Fruit fly (Drosophila melanogaster): ENCODE measurements around the gene CG31789.

Gene CG31789

DNA sequence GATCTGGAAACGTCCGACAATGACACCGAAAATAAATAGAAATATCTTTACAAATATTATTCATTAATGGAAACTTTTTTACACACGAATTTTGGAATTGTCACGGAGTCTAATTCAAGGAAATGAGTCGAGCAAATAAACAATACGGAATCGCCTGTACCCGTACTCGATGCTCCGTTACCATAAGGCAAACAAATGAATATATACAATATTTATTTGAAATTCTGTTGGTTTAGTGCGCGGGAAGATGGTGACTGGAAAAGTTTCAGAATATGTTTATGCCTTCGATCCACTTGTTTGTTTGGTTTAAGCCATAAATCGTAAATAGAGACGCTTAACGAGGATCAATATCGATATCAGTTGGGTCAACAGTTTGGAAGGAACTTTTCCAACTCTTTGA is 49.3 kb upstream of the CG31789 start (continued):
- TF ChIP-seq chif (GFP tag; optimal IDR thresholded peaks at IDR 0.05) = no peak
- TF ChIP-seq kah (GFP tag; optimal IDR thresholded peaks at IDR 0.05) = no peak
- no peak for TF ChIP-seq gfzf (GFP tag; optimal IDR thresholded peaks at IDR 0.05)
- no peak for TF ChIP-seq CG7372 (GFP tag; IDR thresholded peaks at IDR 0.05)
- TF ChIP-seq Vsx1 (GFP tag; optimal IDR thresholded peaks at IDR 0.05) = peak; percentile 9
- peak; percentile 2 for TF ChIP-seq CG15601 (tag; optimal IDR thresholded peaks at IDR 0.05)
- no peak for TF ChIP-seq Trl (optimal IDR thresholded peaks at IDR 0.05)
- no peak for TF ChIP-seq Trl (GFP tag; optimal IDR thresholded peaks at IDR 0.05)
- no peak for TF ChIP-seq CG8388 (GFP tag; optimal IDR thresholded peaks at IDR 0.05)
- TF ChIP-seq CG42726 (GFP tag; IDR thresholded peaks at IDR 0.05; ENCODE audit: partially characterized antibody) = no peak
- TF ChIP-seq MTF-1 (GFP tag; optimal IDR thresholded peaks at IDR 0.05; ENCODE audit: borderline replicate concordance) = no peak
- no peak for TF ChIP-seq Side (GFP tag; optimal IDR thresholded peaks at IDR 0.05)
- TF ChIP-seq CG31365 (tag; optimal IDR thresholded peaks at IDR 0.05) = no peak
- TF ChIP-seq CG1603 (tag; optimal IDR thresholded peaks at IDR 0.05) = peak; percentile 1
- no peak for TF ChIP-seq chm (GFP tag; IDR thresholded peaks at IDR 0.05)
- no peak for TF ChIP-seq CG14965 (GFP tag; optimal IDR thresholded peaks at IDR 0.05; ENCODE audit: borderline replicate concordance)
- TF ChIP-seq Dfd (GFP tag; optimal IDR thresholded peaks at IDR 0.05) = no peak
- no peak for TF ChIP-seq CG12659 (GFP tag; optimal IDR thresholded peaks at IDR 0.05)
- TF ChIP-seq Myb (GFP tag; optimal IDR thresholded peaks at IDR 0.05) = no peak
- TF ChIP-seq CG18476 (GFP tag; optimal IDR thresholded peaks at IDR 0.05) = no peak
- no peak for TF ChIP-seq Sin3A (optimal IDR thresholded peaks at IDR 0.05)
- TF ChIP-seq CG15011 (GFP tag; optimal IDR thresholded peaks at IDR 0.05) = peak; percentile 11
- no peak for TF ChIP-seq pros (GFP tag; optimal IDR thresholded peaks at IDR 0.05)
- no peak for TF ChIP-seq Adf1 (GFP tag; IDR thresholded peaks at IDR 0.05)
- TF ChIP-seq HmgD (GFP tag; optimal IDR thresholded peaks at IDR 0.05) = no peak
- no peak for TF ChIP-seq CG3838 (GFP tag; optimal IDR thresholded peaks at IDR 0.05)
- TF ChIP-seq CG17361 (GFP tag; IDR thresholded peaks at IDR 0.05) = no peak
- TF ChIP-seq Camta (GFP tag; optimal IDR thresholded peaks at IDR 0.05) = no peak
- no peak for TF ChIP-seq CrebB (tag; optimal IDR thresholded peaks at IDR 0.05)
- no peak for TF ChIP-seq pita (GFP tag; optimal IDR thresholded peaks at IDR 0.05)
- no peak for TF ChIP-seq Mad (GFP tag; optimal IDR thresholded peaks at IDR 0.05)
- TF ChIP-seq crc (GFP tag; optimal IDR thresholded peaks at IDR 0.05) = no peak
- no peak for TF ChIP-seq HLH4C (GFP tag; IDR thresholded peaks at IDR 0.05; ENCODE audit: partially characterized antibody)
- TF ChIP-seq CG32772 (GFP tag; IDR thresholded peaks at IDR 0.05) = no peak
- TF ChIP-seq emc (GFP tag; optimal IDR thresholded peaks at IDR 0.05) = no peak
- TF ChIP-seq grn (GFP tag; optimal IDR thresholded peaks at IDR 0.05) = no peak
- TF ChIP-seq tgo (GFP tag; IDR thresholded peaks at IDR 0.05) = no peak
- TF ChIP-seq CG8924 (tag; optimal IDR thresholded peaks at IDR 0.05) = no peak
- TF ChIP-seq ind (GFP tag; optimal IDR thresholded peaks at IDR 0.05) = no peak
- no peak for TF ChIP-seq CG2875 (GFP tag; optimal IDR thresholded peaks at IDR 0.05)
- TF ChIP-seq her (GFP tag; optimal IDR thresholded peaks at IDR 0.05) = no peak
- no peak for TF ChIP-seq Atf-2 (GFP tag; optimal IDR thresholded peaks at IDR 0.05)
- no peak for TF ChIP-seq gce (GFP tag; IDR thresholded peaks at IDR 0.05)
- TF ChIP-seq Dek (tag; optimal IDR thresholded peaks at IDR 0.05) = no peak
- TF ChIP-seq CG10462 (GFP tag; optimal IDR thresholded peaks at IDR 0.05) = no peak
- no peak for TF ChIP-seq Kr (GFP tag; optimal IDR thresholded peaks at IDR 0.05)
- TF ChIP-seq gsb-n (tag; optimal IDR thresholded peaks at IDR 0.05) = no peak
- no peak for TF ChIP-seq Six4 (GFP tag; optimal IDR thresholded peaks at IDR 0.05)
- no peak for TF ChIP-seq MBD-R2 (GFP tag; IDR thresholded peaks at IDR 0.05)
- TF ChIP-seq Poxn (GFP tag; IDR thresholded peaks at IDR 0.05) = peak; percentile 22; the same call in 1 of the 2 replicates
- peak; percentile 13 for TF ChIP-seq CG18262 (tag; optimal IDR thresholded peaks at IDR 0.05)
- no peak for TF ChIP-seq CG10959 (GFP tag; IDR thresholded peaks at IDR 0.05)
- no peak for TF ChIP-seq unc-4 (GFP tag; IDR thresholded peaks at IDR 0.05; ENCODE audit: partially characterized antibody)
